Fruit fly (Drosophila melanogaster): Measurements from ENCODE around the gene Psn.

Gene Psn

dm6 chr3L:20400515-20400914 is 31.8 kb upstream of the Psn start:
- TF ChIP-seq CG17801 (GFP tag; optimal IDR thresholded peaks at IDR 0.05; ENCODE audit: partially characterized antibody) = no peak

- peak; percentile 77 for TF ChIP-seq CG17801 (GFP tag; optimal IDR thresholded peaks at IDR 0.05; ENCODE audit: partially characterized antibody)
These were observed 31.0 kb upstream of the Psn start, which contains the start of gene trbl for dm6 chr3L:20401026-20401912. trbl (minus strand) TSS chr3L:20401609.

- TF ChIP-seq CG17801 (GFP tag; optimal IDR thresholded peaks at IDR 0.05; ENCODE audit: partially characterized antibody) = no peak
These were observed 29.4 kb upstream of the Psn start for dm6 chr3L:20402665-20403492.

dm6 chr3L:20403493-20404379 is 28.5 kb upstream of the Psn start:
- no peak for TF ChIP-seq CG17801 (GFP tag; optimal IDR thresholded peaks at IDR 0.05; ENCODE audit: partially characterized antibody)

dm6 chr3L:20404515-20404914 is 27.8 kb upstream of the Psn start:
- no peak for TF ChIP-seq CG17801 (GFP tag; optimal IDR thresholded peaks at IDR 0.05; ENCODE audit: partially characterized antibody)

dm6 chr3L:20405337-20405887 is 26.9 kb upstream of the Psn start:
- no peak for TF ChIP-seq CG17801 (GFP tag; optimal IDR thresholded peaks at IDR 0.05; ENCODE audit: partially characterized antibody)

- TF ChIP-seq CG17801 (GFP tag; optimal IDR thresholded peaks at IDR 0.05; ENCODE audit: partially characterized antibody) = no peak
These were observed 26.0 kb upstream of the Psn start for dm6 chr3L:20405971-20406948.

dm6 chr3L:20410345-20410744 is 21.9 kb upstream of the Psn start, which contains the start of gene CG13248:
CG13248 (minus strand) TSS chr3L:20410566.
- no peak for TF ChIP-seq CG17801 (GFP tag; optimal IDR thresholded peaks at IDR 0.05; ENCODE audit: partially characterized antibody)

- TF ChIP-seq CG17801 (GFP tag; optimal IDR thresholded peaks at IDR 0.05; ENCODE audit: partially characterized antibody) = peak; percentile 41
These were observed 21.5 kb upstream of the Psn start for dm6 chr3L:20410780-20411179.

dm6 chr3L:20413304-20413703 is 19.0 kb upstream of the Psn start, which contains the start of gene zye:
zye (plus strand) TSS chr3L:20413604.
- no peak for TF ChIP-seq CG17801 (GFP tag; optimal IDR thresholded peaks at IDR 0.05; ENCODE audit: partially characterized antibody)

dm6 chr3L:20425888-20426287 is 6.4 kb upstream of the Psn start, which contains the start of gene CG5282:
CG5282 (minus strand) TSS chr3L:20426071.
- no peak for TF ChIP-seq CG17801 (GFP tag; optimal IDR thresholded peaks at IDR 0.05; ENCODE audit: partially characterized antibody)

dm6 chr3L:20427449-20427848 is 4.8 kb upstream of the Psn start, which contains the start of gene CG5274:
CG5274 (minus strand) TSS chr3L:20427666.
- TF ChIP-seq CG17801 (GFP tag; optimal IDR thresholded peaks at IDR 0.05; ENCODE audit: partially characterized antibody) = no peak

- peak; percentile 33 for TF ChIP-seq CG17801 (GFP tag; optimal IDR thresholded peaks at IDR 0.05; ENCODE audit: partially characterized antibody)
These were observed 2.1 kb upstream of the Psn start, which contains the start of gene CG5262 for dm6 chr3L:20430182-20430581. CG5262 (minus strand) TSS chr3L:20430475.
